Fruit fly (Drosophila melanogaster) whole organism, adult: ENCODE results near the gene Or24a.

Experiments
- CG11617 ChIP-seq: fragments of 200-800 bp; sonication (Bioruptor generic); optimal IDR thresholded peaks from 2 replicates; lab custom pipeline; 2017; ENCODE audit warnings: mild to moderate bottlenecking, missing biosample characterization, missing genetic modification reagents, missing genetic modification characterization
- CG7101 ChIP-seq: fragments of 200-800 bp; sonication (Bioruptor generic); optimal IDR thresholded peaks from 2 replicates; lab custom pipeline; 2018; ENCODE audit warnings: missing biosample characterization, mild to moderate bottlenecking, missing genetic modification characterization, moderate library complexity
- Clk ChIP-seq: fragments of 200-800 bp; sonication (Bioruptor generic); optimal IDR thresholded peaks from 2 replicates; lab custom pipeline; 2017; ENCODE audit warnings: missing biosample characterization, missing genetic modification characterization
- Hr96 ChIP-seq: fragments of 200-800 bp; sonication (Bioruptor generic); optimal IDR thresholded peaks from 2 replicates; lab custom pipeline; 2016; ENCODE audit warnings: missing biosample characterization, missing genetic modification characterization
- bab1 ChIP-seq: fragments of 200-800 bp; sonication (Bioruptor generic); optimal IDR thresholded peaks from 3 replicates; lab custom pipeline; 2019; ENCODE audit warnings: missing biosample characterization, mild to moderate bottlenecking, missing genetic modification characterization, moderate library complexity
- cic ChIP-seq: fragments of 200-800 bp; sonication (Bioruptor generic); optimal IDR thresholded peaks from 2 replicates; lab custom pipeline; 2017; ENCODE audit warnings: missing biosample characterization, mild to moderate bottlenecking, missing genetic modification characterization, moderate library complexity
- pad ChIP-seq: fragments of 200-800 bp; sonication (Bioruptor generic); optimal IDR thresholded peaks from 3 replicates; lab custom pipeline; 2017; ENCODE audit warnings: missing biosample characterization, missing genetic modification characterization, mild to moderate bottlenecking, moderate library complexity, missing genetic modification reagents
- tj ChIP-seq: fragments of 200-800 bp; sonication (Bioruptor generic); optimal IDR thresholded peaks from 3 replicates; lab custom pipeline; 2017; ENCODE audit warnings: missing biosample characterization, mild to moderate bottlenecking, missing genetic modification characterization, moderate library complexity

DNA sequence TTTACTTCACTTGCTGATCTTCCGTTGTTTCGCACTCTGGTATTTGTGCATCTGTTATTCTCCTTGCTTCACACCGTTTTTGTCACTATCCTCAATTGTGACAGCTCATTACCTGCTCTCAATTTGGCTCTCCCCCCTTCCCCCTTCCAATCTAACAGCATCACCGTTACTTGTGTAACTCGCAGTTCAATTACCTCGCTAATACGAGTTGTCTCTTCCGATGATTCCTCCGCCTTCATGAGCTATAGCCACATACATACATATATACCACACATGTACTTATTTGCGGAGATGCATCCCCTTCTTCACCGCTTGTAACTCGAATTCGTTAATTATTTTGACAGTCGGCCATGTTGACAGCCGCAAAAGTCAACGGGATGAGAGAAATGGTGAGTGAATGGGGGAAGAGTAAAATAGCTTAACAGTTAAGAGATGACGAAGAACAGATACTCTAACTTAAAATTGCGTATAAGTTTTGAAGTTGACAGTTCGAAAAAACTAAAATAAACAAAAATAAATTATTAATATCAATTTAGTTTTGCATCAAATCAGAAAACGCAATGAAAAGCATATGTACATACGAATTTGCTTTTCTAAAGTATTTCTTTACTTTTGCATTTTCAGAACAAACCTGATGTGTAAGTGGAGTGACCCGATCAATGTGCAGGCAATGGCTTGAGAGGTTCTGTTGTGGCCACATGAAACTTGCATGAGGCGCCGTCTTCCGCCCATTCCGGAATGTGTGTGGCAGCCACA is 19.5 kb upstream of the Or24a start:
- TF ChIP-seq Clk (GFP tag; lab: Kevin White, UChicago) (no peak), Hr96 (GFP tag; lab: Kevin White, UChicago) (no peak), CG11617 (GFP tag; lab: Kevin White, UChicago) (no peak), bab1 (GFP tag; lab: Kevin White, UChicago) (peak; percentile 15), cic (GFP tag; lab: Kevin White, UChicago) (no peak), CG7101 (peak; percentile 18), pad (GFP tag; lab: Kevin White, UChicago) (peak; percentile 95), tj (GFP tag; lab: Kevin White, UChicago) (no peak)
